Fruit fly (Drosophila melanogaster) whole organism, adult: ENCODE results near the gene Cpr65Ec.

Source experiments
- CG33017 ChIP-seq: fragments of 200-800 bp; sonication (Bioruptor generic); optimal IDR thresholded peaks from 2 replicates; lab custom pipeline; 2018; ENCODE audit warnings: missing biosample characterization, mild to moderate bottlenecking, missing genetic modification characterization, moderate library complexity
- Mnt ChIP-seq: fragments of 200-800 bp; sonication (Bioruptor generic); optimal IDR thresholded peaks from 2 replicates; lab custom pipeline; 2016; ENCODE audit warnings: missing biosample characterization, mild to moderate bottlenecking, missing genetic modification characterization
- pad ChIP-seq: fragments of 200-800 bp; sonication (Bioruptor generic); optimal IDR thresholded peaks from 3 replicates; lab custom pipeline; 2017; ENCODE audit warnings: missing biosample characterization, missing genetic modification characterization, mild to moderate bottlenecking, moderate library complexity, missing genetic modification reagents

- TF ChIP-seq pad (GFP tag; lab: Kevin White, UChicago) (no peak), Mnt (GFP tag; lab: Kevin White, UChicago) (no peak), CG33017 (tag; lab: Kevin White, UChicago) (no peak)
Measured at dm6 chr3L:7086093-7086492, 6.9 kb upstream of the Cpr65Ec start.
